Fruit fly (Drosophila melanogaster) S2 (cell line): ENCODE results near the gene Acn.

ENCODE experiments used
- CG8478 ChIP-seq: fragments of >200 bp; optimal IDR thresholded peaks from 2 replicates; lab custom pipeline; 2018
- CTCF ChIP-seq, 2 experiments: fragments of >200 bp; optimal IDR thresholded peaks; 2 replicates each; lab custom pipeline; 2018

- TF ChIP-seq CG8478 (lab: Kevin White, UChicago) (no peak), CTCF (optimal IDR thresholded peaks at IDR 0.05; lab: Kevin White, UChicago) (no peak)
These were observed 28.1 kb upstream of the Acn start for dm6 chr2L:19017060-19017459.
